Worm (Caenorhabditis elegans) whole organism, mixed stage, embryonic: ENCODE data around the gene lin-7.

ENCODE experiments used
- M03D4.4 ChIP-seq: sonication (generic microtip); optimal IDR thresholded peaks from 2 replicates; lab custom pipeline; 2017; ENCODE audit warnings: mild to moderate bottlenecking, missing genetic modification characterization, missing compliant biosample characterization
- bed-3 ChIP-seq: fragments of 200-800 bp; sonication (Bioruptor generic); optimal IDR thresholded peaks from 3 replicates; lab custom pipeline; 2018; ENCODE audit warnings: mild to moderate bottlenecking, missing genetic modification characterization, moderate library complexity, missing compliant biosample characterization
- blmp-1 ChIP-seq: fragments of 150-350 bp; optimal IDR thresholded peaks from 2 replicates; lab custom pipeline; 2014; ENCODE audit warnings: missing biosample characterization, missing genetic modification characterization
- ceh-39 ChIP-seq: fragments of 150-350 bp; optimal IDR thresholded peaks from 2 replicates; lab custom pipeline; 2014; ENCODE audit warnings: missing biosample characterization, missing genetic modification characterization
- ceh-43 ChIP-seq: fragments of 200-800 bp; sonication (Bioruptor generic); optimal IDR thresholded peaks from 2 replicates; lab custom pipeline; 2018; ENCODE audit warnings: mild to moderate bottlenecking, missing genetic modification characterization, moderate library complexity, missing compliant biosample characterization
- ceh-83 ChIP-seq: fragments of 200-800 bp; sonication (Bioruptor generic); optimal IDR thresholded peaks from 2 replicates; lab custom pipeline; 2018; ENCODE audit warnings: mild to moderate bottlenecking, missing genetic modification characterization, missing compliant biosample characterization
- ces-1 ChIP-seq: fragments of 150-350 bp; optimal IDR thresholded peaks from 2 replicates; lab custom pipeline; 2014; ENCODE audit warnings: missing biosample characterization, missing genetic modification reagents, missing genetic modification characterization
- cnd-1 ChIP-seq: fragments of 200-800 bp; sonication (Bioruptor generic); optimal IDR thresholded peaks from 2 replicates; lab custom pipeline; 2018; ENCODE audit warnings: mild to moderate bottlenecking, missing genetic modification characterization, missing compliant biosample characterization
- drap-1 ChIP-seq: fragments of 200-800 bp; sonication (Bioruptor generic); optimal IDR thresholded peaks from 3 replicates; lab custom pipeline; 2018; ENCODE audit warnings: mild to moderate bottlenecking, missing genetic modification characterization, missing compliant biosample characterization
- elt-1 ChIP-seq: sonication (generic microtip); optimal IDR thresholded peaks from 2 replicates; lab custom pipeline; 2017; ENCODE audit warnings: missing genetic modification characterization, mild to moderate bottlenecking, missing compliant biosample characterization, antibody characterized with exemption, moderate library complexity, borderline replicate concordance; ENCODE audit not compliant: insufficient read depth
- elt-3 ChIP-seq: fragments of 150-350 bp; optimal IDR thresholded peaks from 2 replicates; lab custom pipeline; 2014; ENCODE audit warnings: missing biosample characterization, missing genetic modification characterization
- flh-1 ChIP-seq: fragments of 200-800 bp; sonication (Bioruptor generic); optimal IDR thresholded peaks from 2 replicates; lab custom pipeline; 2018; ENCODE audit warnings: mild to moderate bottlenecking, missing genetic modification characterization, moderate library complexity, missing compliant biosample characterization
- ham-2 ChIP-seq: fragments of 200-800 bp; sonication (Bioruptor generic); optimal IDR thresholded peaks from 2 replicates; lab custom pipeline; 2018; ENCODE audit warnings: mild to moderate bottlenecking, missing genetic modification characterization, missing compliant biosample characterization
- hlh-1 ChIP-seq: fragments of 150-350 bp; optimal IDR thresholded peaks from 2 replicates; lab custom pipeline; 2014; ENCODE audit warnings: missing biosample characterization, missing genetic modification reagents, missing genetic modification characterization
- lin-13 ChIP-seq: fragments of 150-350 bp; optimal IDR thresholded peaks from 2 replicates; lab custom pipeline; 2014; ENCODE audit warnings: missing biosample characterization, missing genetic modification characterization
- lin-32 ChIP-seq: fragments of 200-800 bp; sonication (Bioruptor generic); optimal IDR thresholded peaks from 2 replicates; lab custom pipeline; 2018; ENCODE audit warnings: mild to moderate bottlenecking, missing genetic modification characterization, missing compliant biosample characterization
- lsy-2 ChIP-seq: fragments of 150-350 bp; optimal IDR thresholded peaks from 2 replicates; lab custom pipeline; 2014; ENCODE audit warnings: missing biosample characterization, missing genetic modification characterization
- mab-5 ChIP-seq: fragments of 150-350 bp; optimal IDR thresholded peaks from 2 replicates; lab custom pipeline; 2014; ENCODE audit warnings: missing biosample characterization, missing genetic modification characterization
- mep-1 ChIP-seq: fragments of 150-350 bp; optimal IDR thresholded peaks from 2 replicates; lab custom pipeline; 2017; ENCODE audit warnings: missing biosample characterization, missing genetic modification reagents, missing genetic modification characterization, inconsistent platforms
- mls-2 ChIP-seq: sonication (generic microtip); optimal IDR thresholded peaks from 2 replicates; lab custom pipeline; 2016; ENCODE audit warnings: mild to moderate bottlenecking, missing genetic modification characterization, moderate library complexity, missing compliant biosample characterization
- nhr-12 ChIP-seq: fragments of 150-350 bp; optimal IDR thresholded peaks from 2 replicates; lab custom pipeline; 2014; ENCODE audit warnings: missing biosample characterization, missing genetic modification characterization
- nhr-2 ChIP-seq: fragments of 150-350 bp; optimal IDR thresholded peaks from 2 replicates; lab custom pipeline; 2014; ENCODE audit warnings: missing biosample characterization, missing genetic modification characterization
- nhr-237 ChIP-seq: fragments of 150-350 bp; optimal IDR thresholded peaks from 2 replicates; lab custom pipeline; 2014; ENCODE audit warnings: missing biosample characterization, missing genetic modification characterization
- nhr-28 ChIP-seq: fragments of 150-350 bp; optimal IDR thresholded peaks from 2 replicates; lab custom pipeline; 2014; ENCODE audit warnings: missing biosample characterization, missing genetic modification characterization
- nhr-76 ChIP-seq: sonication (generic microtip); optimal IDR thresholded peaks from 2 replicates; lab custom pipeline; 2017; ENCODE audit warnings: missing biosample characterization, missing genetic modification characterization
- pha-4 ChIP-seq: fragments of 150-350 bp; optimal IDR thresholded peaks from 2 replicates; lab custom pipeline; 2018; ENCODE audit warnings: missing biosample characterization, missing genetic modification reagents, missing genetic modification characterization
- sem-2 ChIP-seq: fragments of 200-800 bp; sonication (Bioruptor generic); optimal IDR thresholded peaks from 2 replicates; lab custom pipeline; 2018; ENCODE audit warnings: mild to moderate bottlenecking, missing genetic modification characterization, missing compliant biosample characterization
- snpc-4 ChIP-seq: fragments of 150-350 bp; optimal IDR thresholded peaks from 2 replicates; lab custom pipeline; 2014; ENCODE audit warnings: missing biosample characterization, missing genetic modification characterization
- sptf-1 ChIP-seq: sonication (generic microtip); optimal IDR thresholded peaks from 2 replicates; lab custom pipeline; 2017; ENCODE audit warnings: mild to moderate bottlenecking, missing genetic modification characterization, moderate library complexity, missing compliant biosample characterization
- tbx-8 ChIP-seq: fragments of 200-800 bp; sonication (Bioruptor generic); optimal IDR thresholded peaks from 2 replicates; lab custom pipeline; 2018; ENCODE audit warnings: mild to moderate bottlenecking, missing genetic modification characterization, moderate library complexity, missing compliant biosample characterization
- unc-120 ChIP-seq: sonication (generic microtip); optimal IDR thresholded peaks from 2 replicates; lab custom pipeline; 2017; ENCODE audit warnings: missing genetic modification characterization, missing compliant biosample characterization; ENCODE audit not compliant: poor library complexity, severe bottlenecking
- unc-39 ChIP-seq: fragments of 150-350 bp; optimal IDR thresholded peaks from 2 replicates; lab custom pipeline; 2014; ENCODE audit warnings: missing biosample characterization, missing genetic modification characterization
- unc-62 ChIP-seq: fragments of 150-350 bp; optimal IDR thresholded peaks from 2 replicates; lab custom pipeline; 2014; ENCODE audit warnings: missing biosample characterization, missing genetic modification reagents, missing genetic modification characterization
- zip-8 ChIP-seq: fragments of 150-350 bp; optimal IDR thresholded peaks from 2 replicates; lab custom pipeline; 2014; ENCODE audit warnings: missing biosample characterization, missing genetic modification characterization
- ztf-11 ChIP-seq: fragments of 150-350 bp; optimal IDR thresholded peaks from 2 replicates; lab custom pipeline; 2014; ENCODE audit warnings: missing biosample characterization, missing genetic modification characterization

The lin-7 gene

DNA sequence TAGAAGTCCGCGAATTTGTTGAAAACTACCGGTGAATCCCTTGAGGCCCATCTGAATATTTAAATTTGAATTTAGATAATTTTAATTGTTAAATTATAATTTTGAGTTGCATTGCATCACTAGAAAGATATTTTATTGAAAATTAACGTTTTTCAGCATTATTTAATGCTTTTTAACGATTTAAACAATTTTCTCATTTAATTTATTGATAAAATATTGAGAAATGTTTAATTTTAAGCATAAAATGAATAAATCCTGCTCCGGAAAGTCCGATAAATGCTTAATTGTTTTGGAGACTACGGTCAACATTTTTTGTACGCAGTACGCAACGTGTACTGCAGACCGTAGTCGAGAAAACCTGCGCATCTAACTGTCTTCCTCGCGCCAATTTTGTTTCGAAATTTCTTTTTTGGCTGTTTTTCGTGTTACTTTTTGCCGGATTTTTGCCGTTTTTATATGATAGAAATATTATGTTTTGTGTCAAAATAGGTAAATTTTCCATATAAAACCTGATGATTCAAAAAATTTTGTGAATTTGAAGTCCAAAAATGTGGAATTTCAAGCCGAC lies at the start of gene lin-7, which contains the start of the genes Y54G11A.17 and elof-1:
lin-7 (minus strand) TSS at position 51 of the 568 bp plus-strand sequence.
Y54G11A.17 (minus strand) TSS at position 51 of the 568 bp plus-strand sequence.
elof-1 (plus strand) TSS at position 383 of the 568 bp plus-strand sequence.
- TF ChIP-seq ceh-43 (peak; percentile 28), ceh-39 (tag; lab: Kevin White, UChicago) (peak; percentile 87), flh-1 (GFP tag; lab: Kevin White, UChicago) (no peak), unc-62 (GFP tag; lab: Kevin White, UChicago) (peak; percentile 20), M03D4.4 (tag; lab: Kevin White, UChicago) (peak; percentile 14), ham-2 (GFP tag; lab: Kevin White, UChicago) (no peak), unc-120 (tag; lab: Kevin White, UChicago) (peak; percentile 57), lin-13 (peak; percentile 87), mep-1 (peak; percentile 91), lsy-2 (peak; percentile 99), nhr-12 (no peak), drap-1 (GFP tag; lab: Kevin White, UChicago) (peak; percentile 23), sptf-1 (tag; lab: Kevin White, UChicago) (peak; percentile 85), nhr-76 (tag; lab: Kevin White, UChicago) (no peak), nhr-237 (peak; percentile 82), mls-2 (peak; percentile 75), sem-2 (no peak), bed-3 (GFP tag; lab: Kevin White, UChicago) (no peak), mab-5 (no peak), lin-32 (no peak), zip-8 (tag; lab: Kevin White, UChicago) (no peak), unc-39 (tag; lab: Kevin White, UChicago) (no peak), tbx-8 (GFP tag; lab: Kevin White, UChicago) (no peak), ces-1 (GFP tag; lab: Kevin White, UChicago) (peak; percentile 90), hlh-1 (tag; lab: Kevin White, UChicago) (peak; percentile 36), pha-4 (tag; lab: Kevin White, UChicago) (peak; percentile 74), elt-1 (tag; lab: Kevin White, UChicago) (no peak), nhr-2 (tag; lab: Kevin White, UChicago) (peak; percentile 63), elt-3 (tag; lab: Kevin White, UChicago) (no peak)

DNA sequence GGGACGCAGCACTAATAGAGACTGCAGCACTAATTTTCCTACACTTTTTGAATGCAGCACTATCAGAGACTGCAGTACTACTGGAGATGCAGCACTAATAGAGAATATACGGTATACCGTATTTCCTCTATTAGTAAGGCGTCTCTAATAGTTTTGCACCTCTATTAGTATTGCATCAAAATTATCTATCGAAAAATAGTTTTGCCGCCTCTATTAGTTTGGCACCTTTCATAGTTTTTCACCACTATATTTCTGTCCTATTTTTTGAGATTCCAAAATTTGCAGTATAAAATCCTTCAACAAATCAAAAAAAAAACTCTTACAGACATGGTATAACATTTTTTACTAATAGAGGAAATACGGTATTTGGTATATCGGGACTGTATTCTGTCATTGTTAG lies 44.6 kb upstream of the lin-7 start:
- TF ChIP-seq ces-1 (GFP tag; lab: Kevin White, UChicago) (no peak), unc-62 (GFP tag; lab: Kevin White, UChicago) (no peak), pha-4 (tag; lab: Kevin White, UChicago) (no peak), snpc-4 (no peak), drap-1 (GFP tag; lab: Kevin White, UChicago) (no peak), cnd-1 (tag; lab: Kevin White, UChicago) (no peak), unc-120 (tag; lab: Kevin White, UChicago) (no peak)
- TF ChIP-seq, all 35 proteins: peak for 0

DNA sequence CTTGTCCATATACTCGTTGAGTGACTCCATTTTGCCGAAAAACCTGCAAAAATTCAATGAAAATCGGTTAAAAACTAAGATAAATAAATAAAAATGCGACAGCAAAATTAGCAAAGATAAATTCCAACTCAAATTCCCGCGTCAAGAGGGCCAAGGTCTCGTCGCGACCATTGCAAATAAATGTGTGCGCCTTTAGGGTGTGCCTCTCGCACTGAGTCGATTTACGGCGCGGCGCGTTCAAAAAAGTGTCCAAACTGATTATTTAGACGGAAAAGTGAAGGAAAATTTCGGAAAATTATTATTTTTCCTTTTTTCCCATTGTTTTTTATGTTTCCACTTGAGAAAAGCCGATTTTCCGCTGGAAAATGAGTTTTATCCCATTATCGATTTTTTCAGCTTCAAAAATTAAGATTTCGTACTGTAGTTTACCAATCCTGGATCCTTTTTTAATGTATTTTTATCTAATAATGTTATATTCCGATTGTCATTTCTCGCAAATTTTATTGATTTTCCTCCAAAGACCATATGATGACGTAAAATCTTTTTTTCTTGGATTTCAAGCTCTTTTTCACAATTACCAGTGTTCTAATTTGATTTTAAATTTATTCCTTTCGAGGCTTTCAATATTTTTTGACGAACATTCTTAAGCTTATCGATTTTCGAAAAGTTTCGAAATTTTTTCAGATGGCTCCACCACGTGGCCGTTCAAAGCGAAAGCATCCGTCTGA lies 41.0 kb upstream of the lin-7 start, which contains the start of the genes kbp-3 and nurf-1:
kbp-3 (minus strand) TSS at position 43 of the 728 bp plus-strand sequence.
nurf-1 (plus strand) TSS at position 678 of the 728 bp plus-strand sequence.
- TF ChIP-seq pha-4 (tag; lab: Kevin White, UChicago) (peak; percentile 32), unc-62 (GFP tag; lab: Kevin White, UChicago) (peak; percentile 18), mls-2 (no peak), nhr-2 (tag; lab: Kevin White, UChicago) (no peak), blmp-1 (tag; lab: Kevin White, UChicago) (no peak), lin-13 (peak; percentile 49), ceh-83 (GFP tag; lab: Kevin White, UChicago) (no peak), ceh-43 (no peak), sem-2 (no peak), flh-1 (GFP tag; lab: Kevin White, UChicago) (no peak), elt-3 (tag; lab: Kevin White, UChicago) (no peak), nhr-76 (tag; lab: Kevin White, UChicago) (no peak), zip-8 (tag; lab: Kevin White, UChicago) (no peak), cnd-1 (tag; lab: Kevin White, UChicago) (peak; percentile 1), M03D4.4 (tag; lab: Kevin White, UChicago) (no peak), ces-1 (GFP tag; lab: Kevin White, UChicago) (peak; percentile 57), drap-1 (GFP tag; lab: Kevin White, UChicago) (no peak), unc-39 (tag; lab: Kevin White, UChicago) (no peak), mab-5 (no peak), nhr-237 (peak; percentile 22), elt-1 (tag; lab: Kevin White, UChicago) (no peak), lin-32 (no peak), lsy-2 (peak; percentile 62), nhr-12 (no peak), mep-1 (peak; percentile 79), unc-120 (tag; lab: Kevin White, UChicago) (peak; percentile 56), tbx-8 (GFP tag; lab: Kevin White, UChicago) (no peak), ham-2 (GFP tag; lab: Kevin White, UChicago) (no peak), ceh-39 (tag; lab: Kevin White, UChicago) (peak; percentile 15), bed-3 (GFP tag; lab: Kevin White, UChicago) (no peak), nhr-28 (no peak), sptf-1 (tag; lab: Kevin White, UChicago) (peak; percentile 21), ztf-11 (no peak), snpc-4 (no peak), hlh-1 (tag; lab: Kevin White, UChicago) (peak; percentile 37)
